Fruit fly (Drosophila melanogaster): ENCODE data around the gene CG44194.

The CG44194 gene

dm6 chr3R:13032975-13033445, 35.5 kb upstream of the CG44194 start (continued):
- no peak for TF ChIP-seq CG34422 (GFP tag; IDR thresholded peaks at IDR 0.05)
- TF ChIP-seq D19A (tag; optimal IDR thresholded peaks at IDR 0.05), result no peak
- 0 out of 2 replicates have a peak, but pooled peaks have one; percentile 39 for TF ChIP-seq vvl (GFP tag; IDR thresholded peaks at IDR 0.05)
- TF ChIP-seq Stat92E (GFP tag; optimal IDR thresholded peaks at IDR 0.05), result no peak
- TF ChIP-seq oc (tag; optimal IDR thresholded peaks at IDR 0.05), result no peak
- no peak for TF ChIP-seq E2f2 (GFP tag; IDR thresholded peaks at IDR 0.05)
- no peak for TF ChIP-seq CG32532 (GFP tag; IDR thresholded peaks at IDR 0.05)
- no peak for TF ChIP-seq Atf-2 (GFP tag; optimal IDR thresholded peaks at IDR 0.05)
- TF ChIP-seq Dbx (GFP tag; IDR thresholded peaks at IDR 0.05), result no peak
- peak; percentile 68 for TF ChIP-seq CG18599 (GFP tag; optimal IDR thresholded peaks at IDR 0.05)
- no peak for TF ChIP-seq CG1832 (GFP tag; optimal IDR thresholded peaks at IDR 0.05)
- TF ChIP-seq bowl (GFP tag; IDR thresholded peaks at IDR 0.05), result no peak
- no peak for TF ChIP-seq NC2α (GFP tag; optimal IDR thresholded peaks at IDR 0.05)
- TF ChIP-seq Rfx (GFP tag; IDR thresholded peaks at IDR 0.05), result peak; percentile 24
- TF ChIP-seq CG5180 (GFP tag; optimal IDR thresholded peaks at IDR 0.05), result no peak
- TF ChIP-seq CG13894 (tag; optimal IDR thresholded peaks at IDR 0.05), result no peak
- TF ChIP-seq ssp (GFP tag; IDR thresholded peaks at IDR 0.05), result no peak
- no peak for TF ChIP-seq Adf1 (GFP tag; IDR thresholded peaks at IDR 0.05)
- TF ChIP-seq Sin3A (optimal IDR thresholded peaks at IDR 0.05), result no peak
- peak; percentile 50 for TF ChIP-seq nerfin-1 (tag; optimal IDR thresholded peaks at IDR 0.05)
- TF ChIP-seq Taf1 (GFP tag; IDR thresholded peaks at IDR 0.05), result no peak
- no peak for TF ChIP-seq Aef1 (GFP tag; IDR thresholded peaks at IDR 0.05)
- no peak for TF ChIP-seq CG10267 (tag; optimal IDR thresholded peaks at IDR 0.05)
- TF ChIP-seq Six4 (GFP tag; optimal IDR thresholded peaks at IDR 0.05), result peak; percentile 2
- TF ChIP-seq vnd (GFP tag; IDR thresholded peaks at IDR 0.05; ENCODE audit: partially characterized antibody), result no peak
- no peak for TF ChIP-seq CG12769 (tag; optimal IDR thresholded peaks at IDR 0.05)
- TF ChIP-seq ro (GFP tag; IDR thresholded peaks at IDR 0.05), result no peak
- no peak for TF ChIP-seq Oaz (GFP tag; IDR thresholded peaks at IDR 0.05)
- no peak for TF ChIP-seq Abd-B (GFP tag; optimal IDR thresholded peaks at IDR 0.05)
- no peak for TF ChIP-seq emc (GFP tag; optimal IDR thresholded peaks at IDR 0.05)
- peak; percentile 86 for TF ChIP-seq CG15479 (GFP tag; optimal IDR thresholded peaks at IDR 0.05)
- TF ChIP-seq Lpt (GFP tag; optimal IDR thresholded peaks at IDR 0.05), result no peak
- peak; percentile 79 for TF ChIP-seq ci (GFP tag; IDR thresholded peaks at IDR 0.05)
- no peak for TF ChIP-seq Opbp (GFP tag; IDR thresholded peaks at IDR 0.05; ENCODE audit: partially characterized antibody)
- TF ChIP-seq CG8290 (GFP tag; optimal IDR thresholded peaks at IDR 0.05), result no peak
- TF ChIP-seq CG8290 (tag; optimal IDR thresholded peaks at IDR 0.05), result no peak
- no peak for TF ChIP-seq pho (GFP tag; optimal IDR thresholded peaks at IDR 0.05)
- peak; percentile 41 for TF ChIP-seq CG6765 (GFP tag; optimal IDR thresholded peaks at IDR 0.05)
- no peak for TF ChIP-seq ftz-f1 (GFP tag; optimal IDR thresholded peaks at IDR 0.05)
- peak; percentile 56 for TF ChIP-seq CG3407 (GFP tag; optimal IDR thresholded peaks at IDR 0.05)
- TF ChIP-seq CG4820 (GFP tag; optimal IDR thresholded peaks at IDR 0.05), result no peak
- no peak for TF ChIP-seq CHES-1-like (GFP tag; optimal IDR thresholded peaks at IDR 0.05)
- no peak for TF ChIP-seq CG3065 (GFP tag; optimal IDR thresholded peaks at IDR 0.05)
- TF ChIP-seq CG11085 (GFP tag; IDR thresholded peaks at IDR 0.05), result no peak
- TF ChIP-seq CG11456 (GFP tag; IDR thresholded peaks at IDR 0.05), result no peak
- no peak for TF ChIP-seq tgo (GFP tag; IDR thresholded peaks at IDR 0.05)
- no peak for TF ChIP-seq mam (GFP tag; optimal IDR thresholded peaks at IDR 0.05)
- no peak for TF ChIP-seq jing (GFP tag; optimal IDR thresholded peaks at IDR 0.05)
- TF ChIP-seq CG8388 (GFP tag; optimal IDR thresholded peaks at IDR 0.05), result peak; percentile 3
- TF ChIP-seq CG12659 (GFP tag; optimal IDR thresholded peaks at IDR 0.05), result no peak
- TF ChIP-seq sim (GFP tag; IDR thresholded peaks at IDR 0.05), result peak; percentile 31; the same call in 1 of the 2 replicates
- TF ChIP-seq maf-S (GFP tag; optimal IDR thresholded peaks at IDR 0.05), result no peak
- TF ChIP-seq insv (GFP tag; optimal IDR thresholded peaks at IDR 0.05), result no peak

All from whole organism, embryonic.